Worm (Caenorhabditis elegans) whole organism, late embryonic: Measurements from ENCODE around the gene R105.5.

ENCODE experiments used
- K02D7.2 ChIP-seq: sonication (generic microtip); optimal IDR thresholded peaks from 2 replicates; lab custom pipeline; 2017; ENCODE audit warnings: mild to moderate bottlenecking, missing genetic modification characterization, missing compliant biosample characterization
- ama-1 ChIP-seq: fragments of 150-350 bp; optimal IDR thresholded peaks from 2 replicates; lab custom pipeline; 2014
- ceh-24 ChIP-seq: sonication (generic microtip); optimal IDR thresholded peaks from 2 replicates; lab custom pipeline; 2016; ENCODE audit warnings: mild to moderate bottlenecking, missing genetic modification characterization, missing compliant biosample characterization
- ceh-48 ChIP-seq: sonication (generic microtip); optimal IDR thresholded peaks from 2 replicates; lab custom pipeline; 2016; ENCODE audit warnings: missing genetic modification characterization, inconsistent platforms, missing compliant biosample characterization
- fkh-10 ChIP-seq: fragments of 150-350 bp; optimal IDR thresholded peaks from 2 replicates; lab custom pipeline; 2014; ENCODE audit warnings: missing biosample characterization, missing genetic modification reagents, missing genetic modification characterization
- lim-6 ChIP-seq: sonication (generic microtip); optimal IDR thresholded peaks from 2 replicates; lab custom pipeline; 2016; ENCODE audit warnings: missing genetic modification characterization, missing compliant biosample characterization
- lin-11 ChIP-seq: fragments of 200-800 bp; sonication (Bioruptor generic); optimal IDR thresholded peaks from 2 replicates; lab custom pipeline; 2018; ENCODE audit warnings: mild to moderate bottlenecking, missing genetic modification characterization, missing compliant biosample characterization
- pag-3 ChIP-seq: sonication (generic microtip); optimal IDR thresholded peaks from 2 replicates; lab custom pipeline; 2016; ENCODE audit warnings: missing compliant biosample characterization, missing genetic modification characterization, borderline replicate concordance
- pha-4 ChIP-seq: fragments of 150-350 bp; optimal IDR thresholded peaks from 2 replicates; lab custom pipeline; 2018; ENCODE audit warnings: missing biosample characterization, missing genetic modification reagents, missing genetic modification characterization
- pqm-1 ChIP-seq: sonication (generic microtip); optimal IDR thresholded peaks from 2 replicates; lab custom pipeline; 2016; ENCODE audit warnings: missing genetic modification characterization, missing compliant biosample characterization
- rnt-1 ChIP-seq: sonication (generic microtip); optimal IDR thresholded peaks from 2 replicates; lab custom pipeline; 2016; ENCODE audit warnings: missing genetic modification characterization, missing compliant biosample characterization
- tbx-2 ChIP-seq: sonication (generic microtip); optimal IDR thresholded peaks from 2 replicates; lab custom pipeline; 2016; ENCODE audit warnings: missing genetic modification characterization, missing compliant biosample characterization
- unc-3 ChIP-seq, 2 experiments: fragments of 200-800 bp in 1 of 2; sonication (Bioruptor generic) in 1 of 2; sonication (generic microtip) in 1 of 2; conservative IDR thresholded peaks in 1 of 2; optimal IDR thresholded peaks in 1 of 2; 2 replicates each; pipeline versions ENCODE4 v1.3.6 to Lab custom; 2016 to 2022; ENCODE audit warnings: missing compliant biosample characterization in 2 of 2, missing genetic modification characterization in 2 of 2, missing genetic modification reagents in 1 of 2
- unc-86 ChIP-seq: sonication (generic microtip); optimal IDR thresholded peaks from 2 replicates; lab custom pipeline; 2016; ENCODE audit warnings: missing genetic modification characterization, missing compliant biosample characterization

ce11 chrIV:4605608-4606007 is 30.5 kb upstream of the R105.5 start, which contains the start of gene nspg-10:
- TF ChIP-seq ceh-48 (no peak), fkh-10 (no peak), tbx-2 (no peak), lim-6 (tag; lab: Kevin White, UChicago) (no peak), K02D7.2 (tag; lab: Kevin White, UChicago) (no peak), ceh-24 (no peak), ama-1 (lab: Kevin White, UChicago) (no peak), pqm-1 (no peak), unc-3 (GFP tag; conservative IDR thresholded peaks at IDR 0.05; lab: Robert Waterston, UW) (no peak), unc-3 (tag; optimal IDR thresholded peaks at IDR 0.05; lab: Kevin White, UChicago) (no peak), lin-11 (tag; lab: Kevin White, UChicago) (no peak), rnt-1 (tag; lab: Kevin White, UChicago) (no peak), unc-86 (tag; lab: Kevin White, UChicago) (no peak), pha-4 (tag; lab: Kevin White, UChicago) (no peak), pag-3 (tag; lab: Kevin White, UChicago) (no peak)
